Worm (Caenorhabditis elegans): ENCODE results near the gene oac-40.

ce11 chrV:8984783-8985182 is 31.8 kb upstream of the oac-40 start:
- TF ChIP-seq ztf-23 (GFP tag; IDR thresholded peaks at IDR 0.05), result no peak
- no peak for TF ChIP-seq cog-1 (tag; optimal IDR thresholded peaks at IDR 0.05)

Data from whole organism, midembryonic.